Fruit fly (Drosophila melanogaster) whole organism, embryonic: ENCODE measurements around the gene Sirup.

Experiments
- Atf3 ChIP-seq: fragments of 200-800 bp; sonication (Bioruptor generic); optimal IDR thresholded peaks from 3 replicates; lab custom pipeline; 2016; ENCODE audit warnings: missing biosample characterization, missing genetic modification characterization
- B-H2 ChIP-seq: fragments of 200-800 bp; sonication (Bioruptor generic); optimal IDR thresholded peaks from 2 replicates; lab custom pipeline; 2018; ENCODE audit warnings: missing biosample characterization, mild to moderate bottlenecking, missing genetic modification characterization
- CG10147 ChIP-seq: fragments of 200-800 bp; sonication (Bioruptor generic); optimal IDR thresholded peaks from 2 replicates; lab custom pipeline; 2019; ENCODE audit warnings: missing biosample characterization, mild to moderate bottlenecking, missing genetic modification characterization, moderate library complexity
- CG10209 ChIP-seq: fragments of 200-800 bp; sonication (Bioruptor generic); optimal IDR thresholded peaks from 3 replicates; lab custom pipeline; 2017; ENCODE audit warnings: missing biosample characterization, mild to moderate bottlenecking, missing genetic modification characterization, missing genetic modification reagents
- CG10431 ChIP-seq: fragments of 200-800 bp; sonication (Bioruptor generic); optimal IDR thresholded peaks from 3 replicates; lab custom pipeline; 2018; ENCODE audit warnings: missing biosample characterization, mild to moderate bottlenecking, missing genetic modification characterization
- CG10565 ChIP-seq: fragments of 200-800 bp; sonication (Bioruptor generic); optimal IDR thresholded peaks from 3 replicates; lab custom pipeline; 2016; ENCODE audit warnings: missing biosample characterization, mild to moderate bottlenecking, missing genetic modification characterization
- CG14014 ChIP-seq: fragments of 200-800 bp; sonication (Bioruptor generic); IDR thresholded peaks from 2 replicates; pipeline ENCODE4 v1.3.6; 2022; ENCODE audit warnings: missing biosample characterization, missing genetic modification characterization
- CG14667 ChIP-seq: fragments of 200-800 bp; sonication (Bioruptor generic); IDR thresholded peaks from 2 replicates; pipeline ENCODE4 v1.3.6; 2022; ENCODE audit warnings: missing biosample characterization, missing genetic modification characterization
- CG14860 ChIP-seq: fragments of 200-800 bp; sonication (Bioruptor generic); IDR thresholded peaks from 3 replicates; pipeline ENCODE4 v1.3.6; 2022; ENCODE audit warnings: missing biosample characterization, missing genetic modification characterization; ENCODE audit not compliant: partially characterized antibody
- CG15073 ChIP-seq: fragments of 200-800 bp; sonication (Bioruptor generic); optimal IDR thresholded peaks from 2 replicates; lab custom pipeline; 2016; ENCODE audit warnings: missing biosample characterization, missing genetic modification characterization
- CG16813 ChIP-seq: fragments of 200-800 bp; sonication (Bioruptor generic); IDR thresholded peaks from 3 replicates; pipeline ENCODE4 v1.3.6; 2022; ENCODE audit warnings: missing biosample characterization, missing genetic modification characterization; ENCODE audit not compliant: partially characterized antibody
- CG17186 ChIP-seq: fragments of 200-800 bp; sonication (Bioruptor generic); optimal IDR thresholded peaks from 3 replicates; lab custom pipeline; 2017; ENCODE audit warnings: missing biosample characterization, missing genetic modification reagents, missing genetic modification characterization
- CG2129 ChIP-seq: fragments of 200-800 bp; sonication (Bioruptor generic); IDR thresholded peaks from 2 replicates; pipeline ENCODE4 v1.3.6; 2022; ENCODE audit warnings: missing biosample characterization, missing genetic modification characterization; ENCODE audit not compliant: partially characterized antibody
- CG2875 ChIP-seq: fragments of 200-800 bp; sonication (Bioruptor generic); optimal IDR thresholded peaks from 2 replicates; lab custom pipeline; 2017; ENCODE audit warnings: missing biosample characterization, mild to moderate bottlenecking, missing genetic modification characterization, missing genetic modification reagents
- CG31441 ChIP-seq: fragments of 200-800 bp; sonication (Bioruptor generic); IDR thresholded peaks from 2 replicates; pipeline ENCODE4 v1.3.6; 2022; ENCODE audit warnings: missing biosample characterization, missing genetic modification characterization
- CG34422 ChIP-seq: fragments of 200-800 bp; sonication (Bioruptor generic); IDR thresholded peaks from 3 replicates; pipeline ENCODE4 v1.3.6; 2022; ENCODE audit warnings: missing biosample characterization, missing genetic modification characterization
- CG7357 ChIP-seq: fragments of 200-800 bp; sonication (Bioruptor generic); IDR thresholded peaks from 3 replicates; pipeline ENCODE4 v1.3.6; 2022; ENCODE audit warnings: missing biosample characterization, missing genetic modification characterization
- CG7556 ChIP-seq: fragments of 200-800 bp; sonication (Bioruptor generic); optimal IDR thresholded peaks from 2 replicates; lab custom pipeline; 2017; ENCODE audit warnings: missing biosample characterization, mild to moderate bottlenecking, missing genetic modification characterization
- CG8089 ChIP-seq: fragments of 200-800 bp; sonication (Bioruptor generic); optimal IDR thresholded peaks from 3 replicates; lab custom pipeline; 2016; ENCODE audit warnings: missing biosample characterization, missing genetic modification characterization
- CG8359 ChIP-seq: fragments of 200-800 bp; sonication (Bioruptor generic); optimal IDR thresholded peaks from 2 replicates; lab custom pipeline; 2017; ENCODE audit warnings: missing biosample characterization, mild to moderate bottlenecking, missing genetic modification characterization, borderline replicate concordance
- CG9437 ChIP-seq: fragments of 200-800 bp; sonication (Bioruptor generic); optimal IDR thresholded peaks from 2 replicates; lab custom pipeline; 2018; ENCODE audit warnings: missing biosample characterization, mild to moderate bottlenecking, missing genetic modification characterization
- CG9609 ChIP-seq: fragments of 200-800 bp; sonication (Bioruptor generic); optimal IDR thresholded peaks from 3 replicates; lab custom pipeline; 2016; ENCODE audit warnings: missing biosample characterization, missing genetic modification characterization
- Drgx ChIP-seq: fragments of 200-800 bp; sonication (Bioruptor generic); IDR thresholded peaks from 2 replicates; pipeline ENCODE4 v1.3.6; 2022; ENCODE audit warnings: missing biosample characterization, missing genetic modification characterization
- Lim3 ChIP-seq: fragments of 200-800 bp; sonication (Bioruptor generic); IDR thresholded peaks from 2 replicates; pipeline ENCODE4 v1.3.6; 2022; ENCODE audit warnings: missing biosample characterization, missing genetic modification characterization
- Mes4 ChIP-seq: fragments of 200-800 bp; sonication (Bioruptor generic); optimal IDR thresholded peaks from 2 replicates; lab custom pipeline; 2016; ENCODE audit warnings: missing biosample characterization, missing genetic modification characterization
- NC2β ChIP-seq: fragments of 200-800 bp; sonication (Bioruptor generic); optimal IDR thresholded peaks from 2 replicates; lab custom pipeline; 2016; ENCODE audit warnings: missing biosample characterization, missing genetic modification characterization
- Oaz ChIP-seq: fragments of 200-800 bp; sonication (Bioruptor generic); IDR thresholded peaks from 2 replicates; pipeline ENCODE4 v1.3.6; 2022; ENCODE audit warnings: missing biosample characterization, missing genetic modification characterization
- Opbp ChIP-seq: fragments of 200-800 bp; sonication (Bioruptor generic); IDR thresholded peaks from 3 replicates; pipeline ENCODE4 v1.3.6; 2022; ENCODE audit warnings: missing biosample characterization, missing genetic modification characterization; ENCODE audit not compliant: partially characterized antibody
- Ptx1 ChIP-seq: fragments of 200-800 bp; sonication (Bioruptor generic); IDR thresholded peaks from 2 replicates; pipeline ENCODE4 v1.3.6; 2022; ENCODE audit warnings: missing biosample characterization, missing genetic modification characterization
- Ravus ChIP-seq: fragments of 200-800 bp; sonication (Bioruptor generic); IDR thresholded peaks from 2 replicates; pipeline ENCODE4 v1.3.6; 2022; ENCODE audit warnings: missing biosample characterization, missing genetic modification characterization
- Six4 ChIP-seq: fragments of 200-800 bp; sonication (Bioruptor generic); optimal IDR thresholded peaks from 2 replicates; lab custom pipeline; 2016; ENCODE audit warnings: missing biosample characterization, missing genetic modification characterization
- Taf1 ChIP-seq: fragments of 200-800 bp; sonication (Bioruptor generic); IDR thresholded peaks from 2 replicates; pipeline ENCODE4 v1.3.6; 2022; ENCODE audit warnings: missing biosample characterization, missing genetic modification characterization
- Trl ChIP-seq, 3 experiments: fragments of >200 bp in 2 of 3; fragments of 200-800 bp in 1 of 3; sonication (Bioruptor generic) in 1 of 3; optimal IDR thresholded peaks; 2 replicates in 1 of 3; 3 replicates in 2 of 3; lab custom pipeline; 2016 to 2017; ENCODE audit warnings: missing biosample characterization in 1 of 3, missing genetic modification characterization in 1 of 3
- ap ChIP-seq: fragments of 200-800 bp; sonication (Bioruptor generic); IDR thresholded peaks from 2 replicates; pipeline ENCODE4 v1.3.6; 2022; ENCODE audit warnings: missing biosample characterization, missing genetic modification characterization
- chm ChIP-seq: fragments of 200-800 bp; sonication (Bioruptor generic); IDR thresholded peaks from 2 replicates; pipeline ENCODE4 v1.3.6; 2022; ENCODE audit warnings: missing biosample characterization, missing genetic modification characterization
- chn ChIP-seq: fragments of 200-800 bp; sonication (Bioruptor generic); optimal IDR thresholded peaks from 2 replicates; lab custom pipeline; 2016; ENCODE audit warnings: missing biosample characterization, missing genetic modification characterization
- ci ChIP-seq: fragments of 200-800 bp; sonication (Bioruptor generic); IDR thresholded peaks from 3 replicates; pipeline ENCODE4 v1.3.6; 2022; ENCODE audit warnings: missing biosample characterization, missing genetic modification characterization
- dimm ChIP-seq: fragments of 200-800 bp; sonication (Bioruptor generic); IDR thresholded peaks from 2 replicates; pipeline ENCODE4 v1.3.6; 2022; ENCODE audit warnings: missing biosample characterization, missing genetic modification characterization
- dpn ChIP-seq, 2 experiments: fragments of 200-800 bp; sonication (Bioruptor generic); optimal IDR thresholded peaks; 3 replicates each; lab custom pipeline; 2016; ENCODE audit warnings: missing biosample characterization in 2 of 2, missing genetic modification characterization in 2 of 2
- en ChIP-seq: fragments of 200-800 bp; sonication (Bioruptor generic); optimal IDR thresholded peaks from 2 replicates; lab custom pipeline; 2016; ENCODE audit warnings: missing biosample characterization, missing genetic modification characterization
- fd96Cb ChIP-seq: fragments of 200-800 bp; sonication (Bioruptor generic); optimal IDR thresholded peaks from 2 replicates; lab custom pipeline; 2018; ENCODE audit warnings: missing biosample characterization, mild to moderate bottlenecking, missing genetic modification characterization, moderate library complexity
- gcm ChIP-seq: fragments of 200-800 bp; sonication (Bioruptor generic); optimal IDR thresholded peaks from 2 replicates; lab custom pipeline; 2019; ENCODE audit warnings: missing biosample characterization, mild to moderate bottlenecking, missing genetic modification characterization, moderate library complexity
- gem ChIP-seq: fragments of 200-800 bp; sonication (Bioruptor generic); optimal IDR thresholded peaks from 2 replicates; lab custom pipeline; 2019; ENCODE audit warnings: missing biosample characterization, mild to moderate bottlenecking, missing genetic modification characterization, moderate library complexity
- grn ChIP-seq: fragments of 200-800 bp; sonication (Bioruptor generic); optimal IDR thresholded peaks from 3 replicates; lab custom pipeline; 2017; ENCODE audit warnings: missing biosample characterization, missing genetic modification characterization
- nom ChIP-seq: fragments of 200-800 bp; sonication (Bioruptor generic); optimal IDR thresholded peaks from 2 replicates; lab custom pipeline; 2017; ENCODE audit warnings: missing biosample characterization, missing genetic modification characterization, mild to moderate bottlenecking, moderate library complexity, missing genetic modification reagents
- onecut ChIP-seq: fragments of 200-800 bp; sonication (Bioruptor generic); IDR thresholded peaks from 2 replicates; pipeline ENCODE4 v1.3.6; 2022; ENCODE audit warnings: missing biosample characterization, missing genetic modification characterization
- run ChIP-seq: fragments of 200-800 bp; sonication (Bioruptor generic); optimal IDR thresholded peaks from 3 replicates; lab custom pipeline; 2018; ENCODE audit warnings: missing biosample characterization, mild to moderate bottlenecking, missing genetic modification characterization
- sisA ChIP-seq: fragments of 200-800 bp; sonication (Bioruptor generic); IDR thresholded peaks from 2 replicates; pipeline ENCODE4 v1.3.6; 2022; ENCODE audit warnings: missing biosample characterization, missing genetic modification characterization
- ssp ChIP-seq: fragments of 200-800 bp; sonication (Bioruptor generic); IDR thresholded peaks from 2 replicates; pipeline ENCODE4 v1.3.6; 2022; ENCODE audit warnings: missing biosample characterization, missing genetic modification characterization
- yki ChIP-seq: fragments of >200 bp; optimal IDR thresholded peaks from 3 replicates; lab custom pipeline; 2018

The Sirup gene

dm6 chr2L:7984059-7984800, 14.4 kb upstream of the Sirup start, which contains the start of gene Snoo (continued):
- TF ChIP-seq Lim3 (GFP tag; lab: Robert Waterston, UW), result no peak
- no peak for TF ChIP-seq CG8089
- peak; percentile 30; the same call in 1 of the 2 replicates for TF ChIP-seq CG14014
- TF ChIP-seq CG10565 (GFP tag; lab: Kevin White, UChicago), result no peak
- TF ChIP-seq CG14667 (GFP tag; lab: Robert Waterston, UW), result no peak
- no peak for TF ChIP-seq NC2β
- TF ChIP-seq ap, result no peak
- TF ChIP-seq yki (lab: Kevin White, UChicago), result no peak
- TF ChIP-seq Ravus (GFP tag; lab: Robert Waterston, UW), result no peak
- peak; percentile 6 for TF ChIP-seq nom (GFP tag; lab: Kevin White, UChicago)
- no peak for TF ChIP-seq CG10431 (GFP tag; lab: Kevin White, UChicago)
- TF ChIP-seq run (tag; lab: Kevin White, UChicago), result no peak
- TF ChIP-seq CG2129 (GFP tag; lab: Robert Waterston, UW), result no peak
- TF ChIP-seq CG7556 (GFP tag; lab: Kevin White, UChicago), result no peak
- no peak for TF ChIP-seq CG10147 (GFP tag; lab: Kevin White, UChicago)
- 0 out of 3 replicates have a peak, but pooled peaks have one; percentile 15 for TF ChIP-seq CG16813
- peak; percentile 54; the same call in 1 of the 2 replicates for TF ChIP-seq chm (GFP tag; lab: Robert Waterston, UW)
- no peak for TF ChIP-seq CG2875 (GFP tag; lab: Kevin White, UChicago)
- TF ChIP-seq Taf1, result no peak
- peak; percentile 90 to 94 for TF ChIP-seq Trl (optimal IDR thresholded peaks at IDR 0.05; lab: Kevin White, UChicago)
- TF ChIP-seq Trl (GFP tag; optimal IDR thresholded peaks at IDR 0.05; lab: Kevin White, UChicago), result peak; percentile 71
- no peak for TF ChIP-seq gcm
- TF ChIP-seq Drgx, result no peak; the same call in 1 of the 2 replicates
- no peak for TF ChIP-seq Oaz
- TF ChIP-seq CG34422 (GFP tag; lab: Robert Waterston, UW), result peak; percentile 23; the same call in 1 of the 3 replicates
- no peak for TF ChIP-seq ssp (GFP tag; lab: Robert Waterston, UW)
- TF ChIP-seq grn, result peak; percentile 82
- TF ChIP-seq CG9609, result no peak

- TF ChIP-seq en, result peak; percentile 9
- TF ChIP-seq CG31441 (GFP tag; lab: Robert Waterston, UW), result 0 out of 2 replicates have a peak, but pooled peaks have one; percentile 15
- no peak for TF ChIP-seq Opbp
- TF ChIP-seq Six4, result peak; percentile 17
- TF ChIP-seq Drgx, result peak; percentile 39
- TF ChIP-seq ci (GFP tag; lab: Robert Waterston, UW), result 0 out of 3 replicates have a peak, but pooled peaks have one; percentile 38
- TF ChIP-seq dpn (GFP tag; optimal IDR thresholded peaks at IDR 0.05; lab: Kevin White, UChicago), result peak; percentile 27 to 31
- no peak for TF ChIP-seq Mes4
- TF ChIP-seq CG7357 (GFP tag; lab: Robert Waterston, UW), result no peak
- TF ChIP-seq CG9437, result peak; percentile 21
- no peak for TF ChIP-seq CG8359 (GFP tag; lab: Kevin White, UChicago)
- no peak for TF ChIP-seq CG17186 (GFP tag; lab: Kevin White, UChicago)
- no peak for TF ChIP-seq CG10209
- TF ChIP-seq fd96Cb (tag; lab: Kevin White, UChicago), result peak; percentile 27
- no peak for TF ChIP-seq chn (GFP tag; lab: Kevin White, UChicago)
- TF ChIP-seq Ptx1 (GFP tag; lab: Robert Waterston, UW), result peak; percentile 30; the same call in 1 of the 2 replicates
- TF ChIP-seq dimm (GFP tag; lab: Robert Waterston, UW), result no peak
- peak; percentile 84 for TF ChIP-seq CG14860 (GFP tag; lab: Robert Waterston, UW)
- peak; percentile 46 for TF ChIP-seq gem
- TF ChIP-seq sisA (GFP tag; lab: Robert Waterston, UW), result no peak
- no peak for TF ChIP-seq B-H2
- no peak for TF ChIP-seq Atf3 (GFP tag; lab: Kevin White, UChicago)
- peak; percentile 23; the same call in 1 of the 2 replicates for TF ChIP-seq onecut (GFP tag; lab: Robert Waterston, UW)
- no peak for TF ChIP-seq CG15073 (GFP tag; lab: Kevin White, UChicago)
These were observed 13.7 kb upstream of the Sirup start for dm6 chr2L:7984889-7985514.
